Fruit fly (Drosophila melanogaster): ENCODE measurements around the gene CG42846.

CG42846 gene

DNA sequence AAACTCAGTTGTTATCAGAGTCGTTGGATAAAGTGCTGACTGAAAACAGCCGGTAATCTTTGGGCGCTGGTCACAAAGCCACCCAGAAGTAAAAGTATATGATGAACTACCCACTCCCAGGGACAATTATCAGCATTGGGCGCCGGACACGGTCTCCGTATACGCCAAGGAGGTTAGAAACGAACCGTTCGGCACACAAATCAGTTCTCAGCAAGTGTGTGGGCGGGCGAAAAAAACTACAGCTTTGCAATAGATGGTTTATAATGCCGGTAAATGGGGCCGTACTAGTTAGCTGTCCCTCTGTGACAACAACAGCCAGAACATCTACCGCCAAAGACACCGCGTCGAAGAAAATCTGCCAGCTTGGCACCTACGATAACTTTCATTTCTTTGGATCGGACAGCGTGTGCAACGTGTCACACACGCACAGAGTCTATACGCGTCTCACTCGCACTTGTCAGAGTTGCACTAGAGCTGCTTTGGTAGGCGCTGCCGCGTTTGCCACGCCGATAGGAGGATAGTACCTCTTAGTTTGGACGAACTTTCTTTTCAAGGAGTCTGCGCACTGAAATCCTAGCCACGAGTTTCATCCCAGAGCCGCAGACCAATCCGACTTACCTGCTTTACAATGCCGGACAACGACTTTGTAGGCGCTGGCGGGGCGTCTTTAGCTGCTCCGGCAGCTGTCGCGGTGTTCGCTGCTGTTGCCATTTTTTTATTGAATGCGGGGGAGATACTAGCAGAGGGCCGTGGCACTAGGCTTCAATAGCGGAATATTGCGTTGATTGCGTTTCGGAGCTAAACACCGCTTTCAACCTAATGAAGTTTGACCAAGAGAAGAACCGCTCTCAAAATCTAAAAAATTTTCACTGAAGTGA is 32.3 kb upstream of the CG42846 start:
- TF ChIP-seq Sin3A (optimal IDR thresholded peaks at IDR 0.05): no peak
- TF ChIP-seq Myc (optimal IDR thresholded peaks at IDR 0.05): no peak
- no peak for TF ChIP-seq psq (optimal IDR thresholded peaks at IDR 0.05)
- no peak for TF ChIP-seq h (optimal IDR thresholded peaks at IDR 0.05)
- no peak for TF ChIP-seq ttk (optimal IDR thresholded peaks at IDR 0.05)
- TF ChIP-seq insv (optimal IDR thresholded peaks at IDR 0.05): no peak

dm6 chr3L:262724-263177 is 31.3 kb upstream of the CG42846 start:
- no peak for TF ChIP-seq insv (optimal IDR thresholded peaks at IDR 0.05)
- TF ChIP-seq Myc (optimal IDR thresholded peaks at IDR 0.05): no peak
- TF ChIP-seq h (optimal IDR thresholded peaks at IDR 0.05): no peak
- TF ChIP-seq Sin3A (optimal IDR thresholded peaks at IDR 0.05): no peak
- no peak for TF ChIP-seq psq (optimal IDR thresholded peaks at IDR 0.05)

DNA sequence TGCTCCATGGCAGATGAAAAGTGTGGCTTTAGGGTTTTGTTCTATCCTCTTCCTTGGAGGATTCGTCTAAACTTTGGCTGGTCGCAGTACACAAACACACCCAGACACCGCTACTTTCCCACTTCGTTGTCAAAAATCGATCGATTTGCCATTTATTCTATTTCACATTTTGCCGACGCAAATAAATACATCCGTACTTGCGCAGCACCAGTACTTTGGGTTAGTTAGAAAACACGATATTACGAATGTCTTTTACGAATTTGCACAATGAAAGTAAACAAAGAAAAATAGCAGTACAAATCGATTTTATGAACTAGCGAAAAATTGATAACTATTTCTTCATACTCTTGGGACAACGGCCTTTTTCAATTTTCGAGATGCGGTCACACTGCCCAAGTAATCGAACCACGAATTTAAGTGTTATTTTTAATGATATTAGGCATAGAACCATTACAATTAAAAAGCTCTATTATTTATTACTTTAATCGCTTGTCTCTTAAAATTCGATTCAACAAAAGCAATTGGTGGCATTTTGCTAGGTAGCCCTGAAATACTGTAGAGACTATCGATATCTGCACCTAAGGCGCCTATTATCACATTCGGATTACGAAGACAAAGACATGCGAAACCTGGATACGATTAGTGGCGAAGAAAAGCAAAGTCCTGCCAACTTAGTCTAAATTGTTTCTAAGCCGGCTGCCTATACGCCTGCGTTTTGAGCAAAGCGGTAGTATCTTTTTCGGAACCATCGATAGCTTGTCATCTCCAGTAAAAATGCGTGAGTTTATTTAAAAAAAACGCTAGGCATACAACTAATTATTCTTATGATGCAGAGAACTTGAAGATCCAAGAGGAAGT is 26.4 kb upstream of the CG42846 start, which contains the start of the genes DIP2 and wac:
Gene DIP2, minus strand, starts transcription at position 337 of the 858 bp plus-strand sequence.
Gene wac, plus strand, starts transcription at position 559 of the 858 bp plus-strand sequence.
- TF ChIP-seq ttk (optimal IDR thresholded peaks at IDR 0.05) (no peak), Sin3A (optimal IDR thresholded peaks at IDR 0.05) (no peak), Myc (optimal IDR thresholded peaks at IDR 0.05) (no peak)

- no peak for TF ChIP-seq psq (optimal IDR thresholded peaks at IDR 0.05)
- no peak for TF ChIP-seq ttk (optimal IDR thresholded peaks at IDR 0.05)
- no peak for TF ChIP-seq insv (optimal IDR thresholded peaks at IDR 0.05)
- no peak for TF ChIP-seq Sin3A (optimal IDR thresholded peaks at IDR 0.05)
- no peak for TF ChIP-seq Myc (optimal IDR thresholded peaks at IDR 0.05)
- no peak for TF ChIP-seq h (optimal IDR thresholded peaks at IDR 0.05)
Measured at dm6 chr3L:248226-248758, 16.9 kb upstream of the CG42846 start.

DNA sequence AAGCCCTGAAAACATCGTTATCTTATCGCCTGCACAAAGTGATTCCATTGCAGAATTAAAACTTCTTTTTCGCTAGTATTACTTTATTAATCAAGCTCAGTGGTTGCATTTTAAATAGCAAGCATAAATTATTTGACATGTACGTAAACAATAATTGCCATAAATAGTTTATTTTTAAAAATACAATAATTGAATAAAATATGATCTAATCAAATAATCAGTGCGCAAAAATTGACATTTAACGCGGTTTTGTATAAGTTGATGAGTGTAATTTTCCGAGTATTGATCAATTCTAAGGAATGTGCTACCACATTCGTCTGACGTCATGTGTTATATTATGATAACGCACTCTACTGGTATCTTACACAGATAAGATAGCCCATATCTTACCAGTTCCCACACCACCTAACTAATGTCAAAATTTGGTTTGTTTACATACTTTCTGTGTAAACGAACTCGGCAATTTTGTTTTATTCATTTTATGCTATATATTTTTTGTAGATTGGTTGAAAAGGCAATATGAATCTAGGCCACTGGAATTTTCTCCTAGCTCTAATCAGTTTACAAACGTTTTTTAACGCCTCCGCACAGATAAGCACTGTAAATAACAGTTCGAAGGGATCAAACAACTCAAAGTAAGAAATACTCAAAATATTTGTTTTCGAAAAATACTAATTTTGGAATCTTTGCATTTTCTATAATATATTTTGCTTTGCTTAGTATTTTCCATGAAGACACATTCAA is 16.2 kb upstream of the CG42846 start, which contains the start of gene mthl14:
Gene mthl14, plus strand, starts transcription at position 10 of the 744 bp plus-strand sequence.
- no peak for TF ChIP-seq Myc (optimal IDR thresholded peaks at IDR 0.05)

DNA sequence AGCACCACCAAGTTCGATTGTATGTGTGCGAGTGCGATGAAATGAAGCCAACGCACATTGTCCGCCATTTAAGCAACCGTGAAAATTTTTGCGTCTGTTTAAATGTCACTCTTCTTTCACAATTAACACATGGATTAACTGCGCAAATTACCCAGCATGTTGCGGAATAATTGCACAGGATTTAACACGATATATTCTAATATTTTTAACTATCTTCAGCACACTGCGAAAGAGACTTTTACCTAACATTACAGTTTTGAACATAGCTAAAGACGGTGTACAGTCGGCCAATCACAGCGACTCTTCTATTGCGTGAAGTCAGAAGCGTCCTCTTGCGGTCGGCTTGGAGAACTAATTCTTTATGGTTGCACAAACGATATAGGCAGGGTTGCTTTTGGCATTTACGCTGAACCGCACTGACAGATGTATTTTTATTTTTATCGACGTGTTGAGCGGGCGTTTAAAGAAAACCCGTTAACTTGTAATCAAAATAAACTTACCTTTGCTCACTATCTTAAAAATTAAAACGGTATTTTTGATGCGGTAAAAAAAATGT is 15.3 kb upstream of the CG42846 start:
- TF ChIP-seq Myc (optimal IDR thresholded peaks at IDR 0.05) (no peak), ttk (optimal IDR thresholded peaks at IDR 0.05) (no peak), psq (optimal IDR thresholded peaks at IDR 0.05) (no peak), h (optimal IDR thresholded peaks at IDR 0.05) (no peak), Sin3A (optimal IDR thresholded peaks at IDR 0.05) (no peak), insv (optimal IDR thresholded peaks at IDR 0.05) (no peak)

DNA sequence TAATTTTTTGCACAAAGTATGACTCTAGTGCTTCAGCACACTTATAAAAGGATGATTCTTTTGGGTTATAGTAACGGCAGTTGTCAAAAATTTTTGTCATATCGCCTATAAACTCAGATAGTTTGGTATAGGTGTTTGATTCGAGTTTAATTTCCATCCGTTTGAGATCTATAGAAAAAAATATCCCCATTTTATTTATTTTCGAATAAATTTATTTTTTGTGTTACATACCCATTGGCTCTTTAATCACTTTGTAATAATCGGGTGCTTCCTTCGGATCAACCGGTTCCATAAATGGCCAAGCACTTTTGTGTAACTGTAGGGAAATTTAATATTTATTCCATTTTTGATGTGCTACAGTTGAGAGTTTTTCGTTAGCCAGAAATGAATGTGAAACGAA is 2.9 kb upstream of the CG42846 start:
- no peak for TF ChIP-seq Myc (optimal IDR thresholded peaks at IDR 0.05)
- no peak for TF ChIP-seq psq (optimal IDR thresholded peaks at IDR 0.05)
- TF ChIP-seq h (optimal IDR thresholded peaks at IDR 0.05): no peak
- no peak for TF ChIP-seq Sin3A (optimal IDR thresholded peaks at IDR 0.05)
- no peak for TF ChIP-seq ttk (optimal IDR thresholded peaks at IDR 0.05)
- no peak for TF ChIP-seq insv (optimal IDR thresholded peaks at IDR 0.05)

dm6 chr3L:233251-233650 is 1.8 kb upstream of the CG42846 start, which contains the start of gene CG34453:
CG34453 (minus strand) TSS chr3L:233351.
- TF ChIP-seq Sin3A (optimal IDR thresholded peaks at IDR 0.05) (no peak), psq (optimal IDR thresholded peaks at IDR 0.05) (no peak), Myc (optimal IDR thresholded peaks at IDR 0.05) (no peak), insv (optimal IDR thresholded peaks at IDR 0.05) (no peak), h (optimal IDR thresholded peaks at IDR 0.05) (no peak), ttk (optimal IDR thresholded peaks at IDR 0.05) (no peak)

dm6 chr3L:232267-232666 is 863 bp upstream of the CG42846 start, which contains the start of gene CG34454:
CG34454 (minus strand) TSS chr3L:232350.
- no peak for TF ChIP-seq Sin3A (optimal IDR thresholded peaks at IDR 0.05)
- no peak for TF ChIP-seq Myc (optimal IDR thresholded peaks at IDR 0.05)
- TF ChIP-seq ttk (optimal IDR thresholded peaks at IDR 0.05): no peak
- no peak for TF ChIP-seq h (optimal IDR thresholded peaks at IDR 0.05)
- no peak for TF ChIP-seq insv (optimal IDR thresholded peaks at IDR 0.05)
- no peak for TF ChIP-seq psq (optimal IDR thresholded peaks at IDR 0.05)

DNA sequence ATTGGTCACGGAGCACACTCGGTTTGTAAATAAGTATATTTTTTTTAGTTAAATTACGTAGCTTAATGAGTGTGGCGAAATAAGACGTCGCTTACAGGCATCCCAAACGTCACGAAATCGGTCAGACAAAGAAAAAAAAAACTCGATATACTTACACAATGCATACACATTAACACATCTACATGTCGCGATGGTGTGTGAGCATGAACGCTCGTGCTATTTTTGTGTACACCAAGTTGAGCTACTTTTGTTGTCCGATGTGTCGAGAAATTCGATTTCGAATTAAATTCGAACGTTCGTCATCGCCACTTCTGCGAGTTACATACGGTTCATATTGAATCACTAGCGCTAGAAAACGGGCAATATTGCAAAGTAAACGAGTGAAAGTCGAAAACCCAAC is 6.3 kb downstream of the CG42846 start:
- TF ChIP-seq psq (optimal IDR thresholded peaks at IDR 0.05) (no peak), Myc (optimal IDR thresholded peaks at IDR 0.05) (no peak), h (optimal IDR thresholded peaks at IDR 0.05) (no peak), ttk (optimal IDR thresholded peaks at IDR 0.05) (no peak), insv (optimal IDR thresholded peaks at IDR 0.05) (no peak), Sin3A (optimal IDR thresholded peaks at IDR 0.05) (no peak)

All from Kc167 (cell line).